Fruit fly (Drosophila melanogaster) whole organism, embryonic: ENCODE results near the gene CG1635.

Source experiments
- Aef1 ChIP-seq: fragments of 200-800 bp; sonication (Bioruptor generic); IDR thresholded peaks from 3 replicates; pipeline ENCODE4 v1.3.6; 2022; ENCODE audit warnings: missing biosample characterization, missing genetic modification characterization
- Antp ChIP-seq: fragments of 200-800 bp; sonication (Bioruptor generic); optimal IDR thresholded peaks from 3 replicates; lab custom pipeline; 2016; ENCODE audit warnings: missing biosample characterization, missing genetic modification characterization
- Atf3 ChIP-seq: fragments of 200-800 bp; sonication (Bioruptor generic); optimal IDR thresholded peaks from 3 replicates; lab custom pipeline; 2016; ENCODE audit warnings: missing biosample characterization, missing genetic modification characterization
- B-H2 ChIP-seq: fragments of 200-800 bp; sonication (Bioruptor generic); optimal IDR thresholded peaks from 2 replicates; lab custom pipeline; 2018; ENCODE audit warnings: missing biosample characterization, mild to moderate bottlenecking, missing genetic modification characterization
- C15 ChIP-seq: fragments of 200-800 bp; sonication (Bioruptor generic); IDR thresholded peaks from 3 replicates; pipeline ENCODE4 v1.3.6; 2022; ENCODE audit warnings: missing biosample characterization, missing genetic modification characterization
- CG1024 ChIP-seq: fragments of 200-800 bp; sonication (Bioruptor generic); IDR thresholded peaks from 2 replicates; pipeline ENCODE4 v1.3.6; 2022; ENCODE audit warnings: missing biosample characterization, missing genetic modification characterization
- CG12071 ChIP-seq: fragments of 200-800 bp; sonication (Bioruptor generic); optimal IDR thresholded peaks from 3 replicates; lab custom pipeline; 2018; ENCODE audit warnings: missing biosample characterization, mild to moderate bottlenecking, missing genetic modification characterization
- CG1233 ChIP-seq: fragments of 200-800 bp; sonication (Bioruptor generic); optimal IDR thresholded peaks from 4 replicates; lab custom pipeline; 2018; ENCODE audit warnings: missing biosample characterization, mild to moderate bottlenecking, missing genetic modification characterization
- CG12744 ChIP-seq: fragments of 200-800 bp; sonication (Bioruptor generic); optimal IDR thresholded peaks from 2 replicates; lab custom pipeline; 2016; ENCODE audit warnings: missing biosample characterization, missing genetic modification characterization
- CG13287 ChIP-seq: fragments of 200-800 bp; sonication (Bioruptor generic); IDR thresholded peaks from 2 replicates; pipeline ENCODE4 v1.3.6; 2022; ENCODE audit warnings: missing biosample characterization, missing genetic modification characterization; ENCODE audit not compliant: partially characterized antibody
- CG13894 ChIP-seq: fragments of 200-800 bp; sonication (Bioruptor generic); optimal IDR thresholded peaks from 3 replicates; lab custom pipeline; 2018; ENCODE audit warnings: missing biosample characterization, mild to moderate bottlenecking, missing genetic modification characterization, moderate library complexity
- CG14050 ChIP-seq: fragments of 200-800 bp; sonication (Bioruptor generic); IDR thresholded peaks from 3 replicates; pipeline ENCODE4 v1.3.6; 2022; ENCODE audit warnings: missing biosample characterization, missing genetic modification characterization
- CG1603 ChIP-seq: fragments of 200-800 bp; sonication (Bioruptor generic); optimal IDR thresholded peaks from 2 replicates; lab custom pipeline; 2019; ENCODE audit warnings: missing biosample characterization, mild to moderate bottlenecking, missing genetic modification characterization, moderate library complexity
- CG2202 ChIP-seq: fragments of 200-800 bp; sonication (Bioruptor generic); optimal IDR thresholded peaks from 2 replicates; lab custom pipeline; 2018; ENCODE audit warnings: missing biosample characterization, mild to moderate bottlenecking, missing genetic modification characterization
- CG30020 ChIP-seq: fragments of 200-800 bp; optimal IDR thresholded peaks from 2 replicates; lab custom pipeline; 2019; ENCODE audit warnings: missing biosample characterization, mild to moderate bottlenecking, missing genetic modification characterization, moderate library complexity
- CG30431 ChIP-seq: fragments of 200-800 bp; sonication (Bioruptor generic); optimal IDR thresholded peaks from 2 replicates; lab custom pipeline; 2017; ENCODE audit warnings: missing biosample characterization, missing genetic modification characterization
- CG32532 ChIP-seq: fragments of 200-800 bp; sonication (Bioruptor generic); IDR thresholded peaks from 2 replicates; pipeline ENCODE4 v1.3.6; 2022; ENCODE audit warnings: missing biosample characterization, missing genetic modification characterization
- CG3407 ChIP-seq: fragments of 200-800 bp; sonication (Bioruptor generic); optimal IDR thresholded peaks from 2 replicates; lab custom pipeline; 2018; ENCODE audit warnings: missing biosample characterization, mild to moderate bottlenecking, missing genetic modification characterization
- CG4282 ChIP-seq: fragments of 200-800 bp; sonication (Bioruptor generic); optimal IDR thresholded peaks from 2 replicates; lab custom pipeline; 2016; ENCODE audit warnings: missing biosample characterization, missing genetic modification characterization
- CG5245 ChIP-seq: fragments of 200-800 bp; sonication (Bioruptor generic); optimal IDR thresholded peaks from 3 replicates; lab custom pipeline; 2016; ENCODE audit warnings: missing biosample characterization, missing genetic modification characterization
- CG5953 ChIP-seq: fragments of 200-800 bp; sonication (Bioruptor generic); IDR thresholded peaks from 2 replicates; pipeline ENCODE4 v1.3.6; 2022; ENCODE audit warnings: missing biosample characterization, missing genetic modification characterization
- CG7357 ChIP-seq: fragments of 200-800 bp; sonication (Bioruptor generic); IDR thresholded peaks from 3 replicates; pipeline ENCODE4 v1.3.6; 2022; ENCODE audit warnings: missing biosample characterization, missing genetic modification characterization
- CG7987 ChIP-seq: fragments of 200-800 bp; sonication (Bioruptor generic); optimal IDR thresholded peaks from 2 replicates; lab custom pipeline; 2018; ENCODE audit warnings: missing biosample characterization, mild to moderate bottlenecking, missing genetic modification characterization, moderate library complexity
- CG8388 ChIP-seq: fragments of 200-800 bp; sonication (Bioruptor generic); optimal IDR thresholded peaks from 2 replicates; lab custom pipeline; 2019; ENCODE audit warnings: missing biosample characterization, mild to moderate bottlenecking, missing genetic modification characterization, moderate library complexity
- CG8765 ChIP-seq: fragments of 200-800 bp; sonication (Bioruptor generic); IDR thresholded peaks from 2 replicates; pipeline ENCODE4 v1.3.6; 2022; ENCODE audit warnings: missing biosample characterization, missing genetic modification characterization
- Chrac-16 ChIP-seq: fragments of 200-800 bp; sonication (Bioruptor generic); optimal IDR thresholded peaks from 3 replicates; lab custom pipeline; 2016; ENCODE audit warnings: missing biosample characterization, missing genetic modification characterization
- D19B ChIP-seq: fragments of 200-800 bp; sonication (Bioruptor generic); optimal IDR thresholded peaks from 2 replicates; lab custom pipeline; 2017; ENCODE audit warnings: missing biosample characterization, mild to moderate bottlenecking, missing genetic modification characterization
- Dbx ChIP-seq: fragments of 200-800 bp; sonication (Bioruptor generic); IDR thresholded peaks from 3 replicates; pipeline ENCODE4 v1.3.6; 2022; ENCODE audit warnings: missing biosample characterization, missing genetic modification characterization
- Dip3 ChIP-seq: fragments of 200-800 bp; sonication (Bioruptor generic); optimal IDR thresholded peaks from 3 replicates; lab custom pipeline; 2016; ENCODE audit warnings: missing biosample characterization, missing genetic modification characterization
- E2f2 ChIP-seq: fragments of 200-800 bp; sonication (Bioruptor generic); IDR thresholded peaks from 2 replicates; pipeline ENCODE4 v1.3.6; 2022; ENCODE audit warnings: missing biosample characterization, missing genetic modification characterization
- Lhr ChIP-seq: fragments of 200-800 bp; sonication (Bioruptor generic); optimal IDR thresholded peaks from 3 replicates; lab custom pipeline; 2017; ENCODE audit warnings: mild to moderate bottlenecking, missing biosample characterization, missing genetic modification reagents, missing genetic modification characterization
- Max ChIP-seq: fragments of 200-800 bp; sonication (Bioruptor generic); optimal IDR thresholded peaks from 2 replicates; lab custom pipeline; 2016; ENCODE audit warnings: missing biosample characterization, mild to moderate bottlenecking, missing genetic modification characterization
- Med ChIP-seq: fragments of 200-800 bp; sonication (Bioruptor generic); peaks from one replicate; lab custom pipeline; 2016; ENCODE audit warnings: missing biosample characterization, missing genetic modification characterization, mild to moderate bottlenecking, inconsistent platforms, moderate library complexity
- Myb ChIP-seq: fragments of 200-800 bp; sonication (Bioruptor generic); optimal IDR thresholded peaks from 2 replicates; lab custom pipeline; 2016; ENCODE audit warnings: missing biosample characterization, missing genetic modification characterization
- NFAT ChIP-seq: fragments of 200-800 bp; sonication (Bioruptor generic); IDR thresholded peaks from 2 replicates; pipeline ENCODE4 v1.3.6; 2022; ENCODE audit warnings: missing biosample characterization, missing genetic modification characterization
- Neu2 ChIP-seq: fragments of 200-800 bp; sonication (Bioruptor generic); optimal IDR thresholded peaks from 3 replicates; lab custom pipeline; 2016; ENCODE audit warnings: missing biosample characterization, missing genetic modification characterization, borderline replicate concordance
- NfI ChIP-seq: fragments of 200-800 bp; sonication (Bioruptor generic); optimal IDR thresholded peaks from 3 replicates; lab custom pipeline; 2018; ENCODE audit warnings: missing biosample characterization, mild to moderate bottlenecking, missing genetic modification characterization, moderate library complexity
- PHDP ChIP-seq: fragments of 200-800 bp; sonication (Bioruptor generic); optimal IDR thresholded peaks from 3 replicates; lab custom pipeline; 2018; ENCODE audit warnings: missing biosample characterization, mild to moderate bottlenecking, missing genetic modification characterization, moderate library complexity
- Sox100B ChIP-seq: fragments of 200-800 bp; sonication (Bioruptor generic); optimal IDR thresholded peaks from 3 replicates; lab custom pipeline; 2018; ENCODE audit warnings: missing biosample characterization, mild to moderate bottlenecking, missing genetic modification characterization
- Taf1 ChIP-seq: fragments of 200-800 bp; sonication (Bioruptor generic); IDR thresholded peaks from 2 replicates; pipeline ENCODE4 v1.3.6; 2022; ENCODE audit warnings: missing biosample characterization, missing genetic modification characterization
- Trl ChIP-seq, 3 experiments: fragments of >200 bp in 2 of 3; fragments of 200-800 bp in 1 of 3; sonication (Bioruptor generic) in 1 of 3; optimal IDR thresholded peaks; 2 replicates in 1 of 3; 3 replicates in 2 of 3; lab custom pipeline; 2016 to 2017; ENCODE audit warnings: missing biosample characterization in 1 of 3, missing genetic modification characterization in 1 of 3
- aop ChIP-seq: fragments of 200-800 bp; sonication (Bioruptor generic); IDR thresholded peaks from 2 replicates; pipeline ENCODE4 v1.3.6; 2022; ENCODE audit warnings: missing biosample characterization, missing genetic modification characterization
- bab2 ChIP-seq: fragments of 200-800 bp; sonication (Bioruptor generic); optimal IDR thresholded peaks from 2 replicates; lab custom pipeline; 2016; ENCODE audit warnings: missing biosample characterization, missing genetic modification characterization
- btn ChIP-seq: fragments of 200-800 bp; sonication (Bioruptor generic); optimal IDR thresholded peaks from 2 replicates; lab custom pipeline; 2016; ENCODE audit warnings: missing biosample characterization, missing genetic modification characterization
- chm ChIP-seq: fragments of 200-800 bp; sonication (Bioruptor generic); IDR thresholded peaks from 2 replicates; pipeline ENCODE4 v1.3.6; 2022; ENCODE audit warnings: missing biosample characterization, missing genetic modification characterization
- crc ChIP-seq: fragments of 200-800 bp; sonication (Bioruptor generic); optimal IDR thresholded peaks from 2 replicates; lab custom pipeline; 2016; ENCODE audit warnings: missing biosample characterization, missing genetic modification characterization
- ems ChIP-seq: fragments of 200-800 bp; sonication (Bioruptor generic); optimal IDR thresholded peaks from 3 replicates; lab custom pipeline; 2016; ENCODE audit warnings: missing biosample characterization, missing genetic modification characterization
- gsb ChIP-seq: fragments of 200-800 bp; sonication (Bioruptor generic); IDR thresholded peaks from 2 replicates; pipeline ENCODE4 v1.3.6; 2022; ENCODE audit warnings: missing biosample characterization, missing genetic modification characterization
- her ChIP-seq: fragments of 200-800 bp; sonication (Bioruptor generic); optimal IDR thresholded peaks from 2 replicates; lab custom pipeline; 2016; ENCODE audit warnings: missing biosample characterization, missing genetic modification characterization
- jigr1 ChIP-seq: fragments of 200-800 bp; sonication (Bioruptor generic); IDR thresholded peaks from 3 replicates; pipeline ENCODE4 v1.3.6; 2022; ENCODE audit warnings: missing biosample characterization, missing genetic modification characterization
- sd ChIP-seq: fragments of 200-800 bp; sonication (Bioruptor generic); optimal IDR thresholded peaks from 3 replicates; lab custom pipeline; 2018; ENCODE audit warnings: missing biosample characterization, mild to moderate bottlenecking, missing genetic modification characterization, moderate library complexity
- unc-4 ChIP-seq: fragments of 200-800 bp; sonication (Bioruptor generic); IDR thresholded peaks from 2 replicates; pipeline ENCODE4 v1.3.6; 2022; ENCODE audit warnings: missing biosample characterization, missing genetic modification characterization; ENCODE audit not compliant: partially characterized antibody
- yki ChIP-seq: fragments of >200 bp; optimal IDR thresholded peaks from 3 replicates; lab custom pipeline; 2018

Gene CG1635

dm6 chr3R:31632316-31632715, 43.8 kb downstream of the CG1635 start (continued):
- TF ChIP-seq her (GFP tag; lab: Kevin White, UChicago) = no peak
- no peak for TF ChIP-seq jigr1 (GFP tag; lab: Robert Waterston, UW)
- TF ChIP-seq Med (GFP tag; lab: Kevin White, UChicago) = peak; percentile 86
- TF ChIP-seq btn (GFP tag; lab: Kevin White, UChicago) = no peak
- TF ChIP-seq Taf1 (GFP tag; lab: Robert Waterston, UW) = no peak
- no peak for TF ChIP-seq CG14050 (GFP tag; lab: Robert Waterston, UW)
- TF ChIP-seq ems = no peak
- no peak for TF ChIP-seq NfI
- peak; percentile 24 for TF ChIP-seq PHDP (tag; lab: Kevin White, UChicago)
- TF ChIP-seq C15 = no peak
- TF ChIP-seq aop (GFP tag; lab: Robert Waterston, UW) = no peak
- no peak for TF ChIP-seq sd (tag; lab: Kevin White, UChicago)
- TF ChIP-seq CG1233 = no peak
- no peak for TF ChIP-seq CG4282 (GFP tag; lab: Kevin White, UChicago)
- TF ChIP-seq Myb = no peak
- TF ChIP-seq chm (GFP tag; lab: Robert Waterston, UW) = no peak
- TF ChIP-seq gsb (GFP tag; lab: Robert Waterston, UW) = no peak
- TF ChIP-seq bab2 (GFP tag; lab: Kevin White, UChicago) = no peak
- no peak for TF ChIP-seq Neu2 (GFP tag; lab: Kevin White, UChicago)
- no peak for TF ChIP-seq Max (GFP tag; lab: Kevin White, UChicago)
- TF ChIP-seq Trl (optimal IDR thresholded peaks at IDR 0.05; lab: Kevin White, UChicago) = no peak
- TF ChIP-seq Trl (GFP tag; optimal IDR thresholded peaks at IDR 0.05; lab: Kevin White, UChicago) = peak; percentile 16
- TF ChIP-seq CG2202 (tag; lab: Kevin White, UChicago) = no peak
- no peak for TF ChIP-seq CG8388
- TF ChIP-seq CG1024 (GFP tag; lab: Robert Waterston, UW) = no peak
- no peak for TF ChIP-seq B-H2 (GFP tag; lab: Kevin White, UChicago)
- no peak for TF ChIP-seq CG32532 (GFP tag; lab: Robert Waterston, UW)
- no peak for TF ChIP-seq CG7987 (GFP tag; lab: Kevin White, UChicago)
- TF ChIP-seq CG3407 (GFP tag; lab: Kevin White, UChicago) = no peak
- TF ChIP-seq Atf3 = no peak
- TF ChIP-seq unc-4 (GFP tag; lab: Robert Waterston, UW) = no peak
- no peak for TF ChIP-seq yki (lab: Kevin White, UChicago)
- TF ChIP-seq CG30020 (tag; lab: Kevin White, UChicago) = no peak
- TF ChIP-seq CG8765 (GFP tag; lab: Robert Waterston, UW) = no peak
- no peak for TF ChIP-seq CG13287 (GFP tag; lab: Robert Waterston, UW)
- TF ChIP-seq CG30431 (GFP tag; lab: Kevin White, UChicago) = no peak
- TF ChIP-seq NFAT = no peak
- no peak for TF ChIP-seq Lhr
- no peak for TF ChIP-seq Dip3 (GFP tag; lab: Kevin White, UChicago)
- TF ChIP-seq CG13894 = no peak
- no peak for TF ChIP-seq Sox100B (GFP tag; lab: Kevin White, UChicago)
- peak; percentile 7 for TF ChIP-seq Antp (GFP tag; lab: Kevin White, UChicago)
- TF ChIP-seq Chrac-16 (GFP tag; lab: Kevin White, UChicago) = no peak
- TF ChIP-seq Dbx (GFP tag; lab: Robert Waterston, UW) = no peak
- TF ChIP-seq CG1603 (tag; lab: Kevin White, UChicago) = peak; percentile 64
- no peak for TF ChIP-seq CG5953
- TF ChIP-seq CG12071 (GFP tag; lab: Kevin White, UChicago) = no peak
- TF ChIP-seq E2f2 (GFP tag; lab: Robert Waterston, UW) = no peak
- no peak for TF ChIP-seq crc
- TF ChIP-seq CG5245 (GFP tag; lab: Kevin White, UChicago) = no peak
- no peak for TF ChIP-seq CG12744 (GFP tag; lab: Kevin White, UChicago)
- TF ChIP-seq D19B (GFP tag; lab: Kevin White, UChicago) = no peak
- TF ChIP-seq Aef1 (GFP tag; lab: Robert Waterston, UW) = no peak
- no peak for TF ChIP-seq CG7357 (GFP tag; lab: Robert Waterston, UW)
